Fruit fly (Drosophila melanogaster): Measurements from ENCODE around the gene CG42762.

CG42762 gene

dm6 chr2L:8159498-8159897 is 15.7 kb upstream of the CG42762 start, which contains the start of the genes PAPLA1 and Rbsn-5 (continued):
- TF ChIP-seq svp (GFP tag) (peak; percentile 98), Eip78C (GFP tag) (peak; percentile 97), CG4318 (GFP tag; optimal IDR thresholded peaks at IDR 0.05) (peak; percentile 82), pdm3 (GFP tag; optimal IDR thresholded peaks at IDR 0.05) (peak; percentile 96), dac (GFP tag; optimal IDR thresholded peaks at IDR 0.05) (peak; percentile 89), eg (GFP tag; IDR thresholded peaks at IDR 0.05) (peak; percentile 93), Ets96B (tag; optimal IDR thresholded peaks at IDR 0.05) (peak; percentile 89), esn (GFP tag; optimal IDR thresholded peaks at IDR 0.05) (peak; percentile 97), CG16779 (tag; optimal IDR thresholded peaks at IDR 0.05) (peak; percentile 74), Sox15 (GFP tag; optimal IDR thresholded peaks at IDR 0.05) (peak; percentile 93), CG6854 (GFP tag; optimal IDR thresholded peaks at IDR 0.05) (peak; percentile 85), OdsH (GFP tag; optimal IDR thresholded peaks at IDR 0.05) (peak; percentile 96), Lpt (GFP tag; optimal IDR thresholded peaks at IDR 0.05) (peak; percentile 87), CG8632 (GFP tag; optimal IDR thresholded peaks at IDR 0.05) (peak; percentile 87), CG6808 (GFP tag; optimal IDR thresholded peaks at IDR 0.05) (peak; percentile 89), CG11294 (GFP tag; IDR thresholded peaks at IDR 0.05) (peak; percentile 86), Blimp-1 (GFP tag; optimal IDR thresholded peaks at IDR 0.05) (peak; percentile 75), CG10631 (GFP tag; optimal IDR thresholded peaks at IDR 0.05) (peak; percentile 95), Gug (GFP tag; IDR thresholded peaks at IDR 0.05) (peak; percentile 88), Hr38 (GFP tag; optimal IDR thresholded peaks at IDR 0.05) (peak; percentile 76), CG9139 (GFP tag; optimal IDR thresholded peaks at IDR 0.05) (peak; percentile 62), fd59A (GFP tag; optimal IDR thresholded peaks at IDR 0.05) (peak; percentile 81)

- TF ChIP-seq spab (GFP tag; optimal IDR thresholded peaks at IDR 0.05) (no peak), svp (GFP tag) (peak; percentile 75)
Observed at dm6 chr2L:8157166-8157565, 13.3 kb upstream of the CG42762 start.

dm6 chr2L:8156682-8157081 is 12.8 kb upstream of the CG42762 start:
- no peak for TF ChIP-seq spab (GFP tag; optimal IDR thresholded peaks at IDR 0.05)
- TF ChIP-seq fkh (GFP tag; optimal IDR thresholded peaks at IDR 0.05) = peak; percentile 88
- TF ChIP-seq vri (GFP tag; optimal IDR thresholded peaks at IDR 0.05) = peak; percentile 55
- peak; percentile 29 for TF ChIP-seq fd59A (GFP tag; optimal IDR thresholded peaks at IDR 0.05)
- peak; percentile 36 for TF ChIP-seq CG11762 (GFP tag; optimal IDR thresholded peaks at IDR 0.05; ENCODE audit: insufficient read depth)
- TF ChIP-seq acj6 (GFP tag; optimal IDR thresholded peaks at IDR 0.05) = peak; percentile 64
- TF ChIP-seq CG10669 (GFP tag; optimal IDR thresholded peaks at IDR 0.05) = peak; percentile 51
- TF ChIP-seq CG11294 (GFP tag; IDR thresholded peaks at IDR 0.05) = peak; percentile 33; the same call in 1 of the 2 replicates
- TF ChIP-seq Lpt (GFP tag; optimal IDR thresholded peaks at IDR 0.05) = no peak
- peak; percentile 37 for TF ChIP-seq CG1621 (tag; optimal IDR thresholded peaks at IDR 0.05)
- no peak for TF ChIP-seq Hr38 (GFP tag; optimal IDR thresholded peaks at IDR 0.05)
- TF ChIP-seq CG15336 (GFP tag; IDR thresholded peaks at IDR 0.05) = peak; percentile 49; the same call in 1 of the 2 replicates
- peak; percentile 76 for TF ChIP-seq esn (GFP tag; optimal IDR thresholded peaks at IDR 0.05)
- TF ChIP-seq CG8319 (GFP tag; optimal IDR thresholded peaks at IDR 0.05) = peak; percentile 45
- peak; percentile 78 for TF ChIP-seq pdm3 (GFP tag; optimal IDR thresholded peaks at IDR 0.05)
- peak; percentile 63 for TF ChIP-seq Sox102F (GFP tag; optimal IDR thresholded peaks at IDR 0.05)
- TF ChIP-seq CG9139 (GFP tag; optimal IDR thresholded peaks at IDR 0.05) = no peak
- peak; percentile 48 for TF ChIP-seq net (GFP tag; optimal IDR thresholded peaks at IDR 0.05)
- peak in 1 of 2 experiments; percentile 4 for TF ChIP-seq salr (GFP tag; optimal IDR thresholded peaks at IDR 0.05)
- TF ChIP-seq CG32006 (GFP tag; optimal IDR thresholded peaks at IDR 0.05) = peak; percentile 65
- peak; percentile 77 for TF ChIP-seq OdsH (GFP tag; optimal IDR thresholded peaks at IDR 0.05)
- TF ChIP-seq Ets21C (GFP tag; optimal IDR thresholded peaks at IDR 0.05) = peak; percentile 48
- peak; percentile 77 for TF ChIP-seq Eip75B (GFP tag; optimal IDR thresholded peaks at IDR 0.05)
- TF ChIP-seq CG3032 (tag; optimal IDR thresholded peaks at IDR 0.05) = peak; percentile 72
- TF ChIP-seq Hr4 (GFP tag; optimal IDR thresholded peaks at IDR 0.05) = peak; percentile 71
- TF ChIP-seq CG3919 (GFP tag; optimal IDR thresholded peaks at IDR 0.05) = peak; percentile 76
- TF ChIP-seq Blimp-1 (GFP tag; optimal IDR thresholded peaks at IDR 0.05) = no peak
- peak; percentile 64 for TF ChIP-seq Met (GFP tag; optimal IDR thresholded peaks at IDR 0.05)
- peak; percentile 53 for TF ChIP-seq dsx (GFP tag; optimal IDR thresholded peaks at IDR 0.05; ENCODE audit: poor library complexity, severe bottlenecking)
- TF ChIP-seq Gug (GFP tag; IDR thresholded peaks at IDR 0.05) = no peak; the same call in 1 of the 2 replicates
- no peak for TF ChIP-seq CG16779 (tag; optimal IDR thresholded peaks at IDR 0.05)
- TF ChIP-seq CG6163 (GFP tag; IDR thresholded peaks at IDR 0.05) = peak; percentile 79
- peak; percentile 7 for TF ChIP-seq CG6854 (GFP tag; optimal IDR thresholded peaks at IDR 0.05)
- TF ChIP-seq lz (GFP tag; optimal IDR thresholded peaks at IDR 0.05) = peak; percentile 72
- TF ChIP-seq cyc (GFP tag; optimal IDR thresholded peaks at IDR 0.05) = peak; percentile 74
- peak; percentile 72 for TF ChIP-seq CG31627 (GFP tag; optimal IDR thresholded peaks at IDR 0.05)
